Worm (Caenorhabditis elegans): ENCODE results near the gene nhr-178.

nhr-178 gene

ce11 chrV:1566776-1567175, 41.0 kb downstream of the nhr-178 start, which contains the start of gene cdc-25.2:
TSS of gene cdc-25.2 (plus strand) at chrV:1567076.
- TF ChIP-seq C16A3.4 (tag; optimal IDR thresholded peaks at IDR 0.05) (no peak), blmp-1 (tag; optimal IDR thresholded peaks at IDR 0.05) (no peak), pax-3 (tag; optimal IDR thresholded peaks at IDR 0.05) (no peak), tbx-2 (tag; optimal IDR thresholded peaks at IDR 0.05) (no peak), sup-37 (GFP tag; optimal IDR thresholded peaks at IDR 0.05) (no peak), zag-1 (tag; optimal IDR thresholded peaks at IDR 0.05) (no peak), tlp-1 (tag; optimal IDR thresholded peaks at IDR 0.05) (no peak), F16B12.6 (tag; optimal IDR thresholded peaks at IDR 0.05) (no peak), unc-30 (tag; optimal IDR thresholded peaks at IDR 0.05) (no peak), ceh-8 (GFP tag; optimal IDR thresholded peaks at IDR 0.05) (no peak), irx-1 (tag; optimal IDR thresholded peaks at IDR 0.05) (no peak), nhr-76 (tag; optimal IDR thresholded peaks at IDR 0.05) (no peak), alr-1 (tag; optimal IDR thresholded peaks at IDR 0.05; ENCODE audit: borderline replicate concordance) (no peak), C04F5.9 (tag; optimal IDR thresholded peaks at IDR 0.05) (no peak), ztf-4 (tag; optimal IDR thresholded peaks at IDR 0.05) (no peak), egl-13 (tag; optimal IDR thresholded peaks at IDR 0.05) (no peak), xbp-1 (tag; optimal IDR thresholded peaks at IDR 0.05) (no peak), lin-13 (GFP tag; optimal IDR thresholded peaks at IDR 0.05) (no peak), nhr-77 (tag; optimal IDR thresholded peaks at IDR 0.05) (no peak)

- TF ChIP-seq nhr-19 (GFP tag; conservative IDR thresholded peaks at IDR 0.05) = 0 out of 2 replicates have a peak, but pooled peaks have one; percentile 8
Observed at ce11 chrV:1561169-1561568, 46.6 kb downstream of the nhr-178 start.

ce11 chrV:1558113-1558512, 49.6 kb downstream of the nhr-178 start:
- TF ChIP-seq ceh-82 (tag; optimal IDR thresholded peaks at IDR 0.05) = no peak
- no peak for TF ChIP-seq tlp-1 (tag; optimal IDR thresholded peaks at IDR 0.05)
- no peak for TF ChIP-seq mdl-1 (tag; optimal IDR thresholded peaks at IDR 0.05)
- no peak for TF ChIP-seq ama-1 (optimal IDR thresholded peaks at IDR 0.05)
- no peak for TF ChIP-seq hlh-17 (GFP tag; optimal IDR thresholded peaks at IDR 0.05; ENCODE audit: borderline replicate concordance)
- TF ChIP-seq nhr-84 (tag; optimal IDR thresholded peaks at IDR 0.05) = no peak
- TF ChIP-seq nhr-12 (tag; optimal IDR thresholded peaks at IDR 0.05) = no peak
- TF ChIP-seq elt-2 (tag; optimal IDR thresholded peaks at IDR 0.05) = peak; percentile 17

- no peak for TF ChIP-seq lir-3 (tag; optimal IDR thresholded peaks at IDR 0.05; ENCODE audit: poor library complexity)
- no peak for TF ChIP-seq pag-3 (tag; optimal IDR thresholded peaks at IDR 0.05; ENCODE audit: borderline replicate concordance, insufficient read depth)
- no peak for TF ChIP-seq ztf-11 (tag; optimal IDR thresholded peaks at IDR 0.05)
- TF ChIP-seq egl-27 (tag; optimal IDR thresholded peaks at IDR 0.05) = no peak
- TF ChIP-seq zip-4 (GFP tag; optimal IDR thresholded peaks at IDR 0.05) = no peak
Observed at ce11 chrV:1555072-1555471, 52.7 kb downstream of the nhr-178 start.
